Worm (Caenorhabditis elegans): ENCODE results near the gene gad-1.
A peak's percentile ranks its signal among the peaks of the same experiment; 100 is the strongest.

ce11 chrV:6433446-6434178 is at the start of gene gad-1, which contains the start of gene erfa-1:
- TF ChIP-seq mep-1 (tag; optimal IDR thresholded peaks at IDR 0.05) (peak; percentile 51), elt-1 (tag; optimal IDR thresholded peaks at IDR 0.05; ENCODE audit: borderline replicate concordance, insufficient read depth) (no peak), nhr-76 (tag; optimal IDR thresholded peaks at IDR 0.05) (no peak), nhr-12 (tag; optimal IDR thresholded peaks at IDR 0.05) (no peak), ceh-39 (tag; optimal IDR thresholded peaks at IDR 0.05) (no peak), sptf-1 (tag; optimal IDR thresholded peaks at IDR 0.05) (no peak), unc-120 (tag; optimal IDR thresholded peaks at IDR 0.05; ENCODE audit: poor library complexity, severe bottlenecking) (no peak), nhr-237 (tag; optimal IDR thresholded peaks at IDR 0.05) (no peak), unc-39 (tag; optimal IDR thresholded peaks at IDR 0.05) (no peak)

All from whole organism, mixed stage, embryonic.